Worm (Caenorhabditis elegans): ENCODE data around the gene gcy-31.

- no peak for TF ChIP-seq F16B12.6 (tag; optimal IDR thresholded peaks at IDR 0.05)
- TF ChIP-seq ztf-11 (tag; optimal IDR thresholded peaks at IDR 0.05) = no peak
- TF ChIP-seq nhr-77 (tag; optimal IDR thresholded peaks at IDR 0.05) = no peak
- no peak for TF ChIP-seq alr-1 (tag; optimal IDR thresholded peaks at IDR 0.05; ENCODE audit: borderline replicate concordance)
- no peak for TF ChIP-seq zag-1 (tag; optimal IDR thresholded peaks at IDR 0.05)
- no peak for TF ChIP-seq efl-1 (optimal IDR thresholded peaks at IDR 0.05)
- peak in 1 of 2 experiments; percentile 32 for TF ChIP-seq efl-1 (GFP tag; optimal IDR thresholded peaks at IDR 0.05 in 1 of 2)
- no peak for TF ChIP-seq nhr-20 (tag; optimal IDR thresholded peaks at IDR 0.05)
- no peak for TF ChIP-seq ztf-4 (tag; optimal IDR thresholded peaks at IDR 0.05)
- peak; percentile 82 for TF ChIP-seq fkh-10 (GFP tag; optimal IDR thresholded peaks at IDR 0.05)
- no peak for TF ChIP-seq Y116A8C.19 (tag; optimal IDR thresholded peaks at IDR 0.05; ENCODE audit: borderline replicate concordance)
These were observed 30.2 kb upstream of the gcy-31 start for ce11 chrX:2457461-2457860.
